Worm (Caenorhabditis elegans) whole organism, L3 larva: ENCODE data around the gene act-5.

Experiments
- R02D3.7 ChIP-seq: fragments of 150-350 bp; optimal IDR thresholded peaks from 2 replicates; lab custom pipeline; 2014; ENCODE audit warnings: missing biosample characterization, missing genetic modification characterization
- ama-1 ChIP-seq: fragments of 150-350 bp; optimal IDR thresholded peaks from 2 replicates; lab custom pipeline; 2018
- ceh-28 ChIP-seq: fragments of 150-350 bp; optimal IDR thresholded peaks from 2 replicates; lab custom pipeline; 2014; ENCODE audit warnings: missing biosample characterization, missing genetic modification reagents, missing genetic modification characterization
- ceh-82 ChIP-seq: fragments of 150-350 bp; optimal IDR thresholded peaks from 2 replicates; lab custom pipeline; 2014; ENCODE audit warnings: missing biosample characterization, missing genetic modification characterization
- fos-1 ChIP-seq: fragments of 150-350 bp; optimal IDR thresholded peaks from 2 replicates; lab custom pipeline; 2014; ENCODE audit warnings: missing biosample characterization, missing genetic modification characterization
- hmg-11 ChIP-seq: sonication (generic microtip); optimal IDR thresholded peaks from 2 replicates; lab custom pipeline; 2016; ENCODE audit warnings: missing genetic modification characterization, missing compliant biosample characterization
- mdl-1 ChIP-seq: fragments of 150-350 bp; optimal IDR thresholded peaks from 2 replicates; lab custom pipeline; 2014; ENCODE audit warnings: missing biosample characterization, missing genetic modification characterization
- nhr-11 ChIP-seq: fragments of 150-350 bp; optimal IDR thresholded peaks from 2 replicates; lab custom pipeline; 2014; ENCODE audit warnings: missing biosample characterization, missing genetic modification characterization
- nhr-237 ChIP-seq: fragments of 150-350 bp; optimal IDR thresholded peaks from 2 replicates; lab custom pipeline; 2014; ENCODE audit warnings: missing biosample characterization, missing genetic modification characterization
- snpc-4 ChIP-seq: fragments of 150-350 bp; optimal IDR thresholded peaks from 2 replicates; lab custom pipeline; 2014; ENCODE audit warnings: missing biosample characterization, missing genetic modification characterization
- unc-39 ChIP-seq: sonication (generic microtip); optimal IDR thresholded peaks from 4 replicates; lab custom pipeline; 2017; ENCODE audit warnings: missing biosample characterization, missing genetic modification characterization

DNA sequence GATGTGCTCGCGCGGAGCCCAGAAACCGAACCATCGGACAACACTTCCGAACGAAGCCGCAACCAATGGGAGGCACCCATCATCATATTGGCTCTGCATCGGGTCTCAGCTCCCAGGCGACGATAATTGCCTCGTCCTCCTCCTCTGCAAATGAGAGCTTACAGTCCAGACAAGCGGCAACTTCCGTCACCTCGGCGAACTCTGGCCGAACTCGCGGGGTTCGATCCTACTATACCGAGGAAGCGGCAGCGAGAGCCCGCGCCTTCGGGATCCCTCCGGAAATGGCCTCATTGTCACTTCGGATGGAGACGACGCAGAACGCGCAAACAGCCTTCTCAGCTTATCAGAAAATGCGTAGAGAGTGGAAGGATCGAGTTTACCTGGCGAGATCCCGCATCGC is 49.1 kb upstream of the act-5 start:
- TF ChIP-seq hmg-11 (tag; lab: Kevin White, UChicago) (no peak), unc-39 (tag; lab: Kevin White, UChicago) (no peak), R02D3.7 (tag; lab: Kevin White, UChicago) (no peak), mdl-1 (tag; lab: Kevin White, UChicago) (no peak), nhr-237 (no peak), ceh-82 (tag; lab: Kevin White, UChicago) (no peak), fos-1 (tag; lab: Kevin White, UChicago) (no peak), snpc-4 (tag; lab: Kevin White, UChicago) (no peak), nhr-11 (tag; lab: Kevin White, UChicago) (no peak), ceh-28 (tag; lab: Kevin White, UChicago) (no peak), ama-1 (lab: Kevin White, UChicago) (no peak)
